Worm (Caenorhabditis elegans) whole organism, L3 larva: Measurements from ENCODE around the gene ttr-32.

ENCODE experiments used
- aly-2 ChIP-seq: fragments of 150-350 bp; optimal IDR thresholded peaks from 2 replicates; lab custom pipeline; 2014; ENCODE audit warnings: missing biosample characterization, missing genetic modification characterization
- ama-1 ChIP-seq: fragments of 150-350 bp; optimal IDR thresholded peaks from 2 replicates; lab custom pipeline; 2018
- ceh-9 ChIP-seq: sonication (generic microtip); optimal IDR thresholded peaks from 2 replicates; lab custom pipeline; 2018; ENCODE audit warnings: missing biosample characterization, missing genetic modification characterization
- daf-12 ChIP-seq: fragments of 150-350 bp; optimal IDR thresholded peaks from 2 replicates; lab custom pipeline; 2014; ENCODE audit warnings: missing biosample characterization, missing genetic modification reagents, missing genetic modification characterization
- egl-27 ChIP-seq: sonication (generic microtip); optimal IDR thresholded peaks from 4 replicates; lab custom pipeline; 2017; ENCODE audit warnings: missing biosample characterization, missing genetic modification reagents, missing genetic modification characterization
- elt-2 ChIP-seq: sonication (generic microtip); optimal IDR thresholded peaks from 2 replicates; lab custom pipeline; 2016; ENCODE audit warnings: missing genetic modification reagents, mild to moderate bottlenecking, missing genetic modification characterization, missing compliant biosample characterization
- lin-39 ChIP-seq: fragments of 150-350 bp; optimal IDR thresholded peaks from 2 replicates; lab custom pipeline; 2018; ENCODE audit warnings: missing biosample characterization, missing genetic modification reagents, missing genetic modification characterization
- lsy-12 ChIP-seq: sonication (generic microtip); optimal IDR thresholded peaks from 2 replicates; lab custom pipeline; 2016; ENCODE audit warnings: mild to moderate bottlenecking, missing genetic modification characterization, missing compliant biosample characterization
- mdl-1 ChIP-seq: fragments of 150-350 bp; optimal IDR thresholded peaks from 2 replicates; lab custom pipeline; 2014; ENCODE audit warnings: missing biosample characterization, missing genetic modification characterization
- nhr-28 ChIP-seq: fragments of 150-350 bp; optimal IDR thresholded peaks from 2 replicates; lab custom pipeline; 2014; ENCODE audit warnings: missing biosample characterization, missing genetic modification characterization
- pha-4 ChIP-seq: fragments of 150-350 bp; optimal IDR thresholded peaks from 2 replicates; lab custom pipeline; 2014; ENCODE audit warnings: missing biosample characterization, missing genetic modification reagents, missing genetic modification characterization
- skn-1 ChIP-seq: fragments of 150-350 bp; optimal IDR thresholded peaks from 2 replicates; lab custom pipeline; 2014; ENCODE audit warnings: missing biosample characterization, missing genetic modification characterization
- snpc-4 ChIP-seq: fragments of 150-350 bp; optimal IDR thresholded peaks from 2 replicates; lab custom pipeline; 2014; ENCODE audit warnings: missing biosample characterization, missing genetic modification characterization

DNA sequence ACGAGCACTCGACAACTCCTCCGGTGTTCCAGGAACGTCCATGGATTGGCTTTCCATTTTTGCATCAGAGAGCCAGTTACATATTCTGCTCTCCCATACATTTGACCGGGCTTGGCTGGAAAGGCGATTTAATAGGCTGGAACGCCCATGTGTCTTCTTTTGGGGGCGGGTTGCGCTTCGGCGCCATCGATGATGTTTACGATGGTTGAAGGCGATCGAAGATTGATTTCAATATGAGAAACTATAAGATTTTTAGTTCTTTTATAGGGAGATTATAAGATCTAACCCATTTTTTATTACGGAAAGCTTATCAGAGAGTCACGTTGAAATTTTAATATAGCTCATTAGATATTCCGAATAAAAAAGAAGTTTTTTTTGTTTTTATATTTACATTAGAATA, 43.0 kb downstream of the ttr-32 start, which contains the start of gene nsph-4.3:
- TF ChIP-seq ama-1 (lab: Kevin White, UChicago), result no peak
- TF ChIP-seq ceh-9 (tag; lab: Kevin White, UChicago), result no peak
- no peak for TF ChIP-seq aly-2 (tag; lab: Kevin White, UChicago)
- no peak for TF ChIP-seq nhr-28
- TF ChIP-seq skn-1 (tag; lab: Kevin White, UChicago), result no peak
- TF ChIP-seq lsy-12 (tag; lab: Kevin White, UChicago), result no peak
- TF ChIP-seq egl-27 (tag; lab: Kevin White, UChicago), result no peak
- TF ChIP-seq daf-12 (tag; lab: Kevin White, UChicago), result no peak
- no peak for TF ChIP-seq elt-2 (tag; lab: Kevin White, UChicago)
- no peak for TF ChIP-seq lin-39 (tag; lab: Kevin White, UChicago)
- TF ChIP-seq snpc-4, result no peak
- no peak for TF ChIP-seq mdl-1 (tag; lab: Kevin White, UChicago)
- TF ChIP-seq pha-4 (tag; lab: Kevin White, UChicago), result no peak
